Fruit fly (Drosophila melanogaster) whole organism, embryonic: ENCODE results near the gene MTPAP.
A peak's percentile ranks its signal among the peaks of the same experiment; 100 is the strongest.

Experiments used
- Awh ChIP-seq: fragments of 200-800 bp; sonication (Bioruptor generic); IDR thresholded peaks from 2 replicates; pipeline ENCODE4, ENCODE4 v1.3.6; 2022; ENCODE audit warnings: missing biosample characterization, missing genetic modification characterization
- CG10147 ChIP-seq: fragments of 200-800 bp; sonication (Bioruptor generic); optimal IDR thresholded peaks from 2 replicates; lab custom pipeline; 2019; ENCODE audit warnings: missing biosample characterization, mild to moderate bottlenecking, missing genetic modification characterization, moderate library complexity
- CG10209 ChIP-seq: fragments of 200-800 bp; sonication (Bioruptor generic); optimal IDR thresholded peaks from 3 replicates; lab custom pipeline; 2017; ENCODE audit warnings: missing biosample characterization, mild to moderate bottlenecking, missing genetic modification characterization, missing genetic modification reagents
- CG10321 ChIP-seq: fragments of 200-800 bp; sonication (Bioruptor generic); IDR thresholded peaks from 2 replicates; pipeline ENCODE4 v1.3.6; 2022; ENCODE audit warnings: missing biosample characterization, missing genetic modification characterization
- CG10366 ChIP-seq: fragments of 200-800 bp; sonication (Bioruptor generic); IDR thresholded peaks from 2 replicates; pipeline ENCODE4 v1.3.6; 2022; ENCODE audit warnings: missing biosample characterization, missing genetic modification characterization
- CG11696 ChIP-seq: fragments of 200-800 bp; sonication (Bioruptor generic); IDR thresholded peaks from 2 replicates; pipeline ENCODE4 v1.3.6; 2022; ENCODE audit warnings: missing biosample characterization, missing genetic modification characterization
- CG12104 ChIP-seq: fragments of 200-800 bp; sonication (Bioruptor generic); optimal IDR thresholded peaks from 3 replicates; lab custom pipeline; 2016; ENCODE audit warnings: missing biosample characterization, missing genetic modification characterization
- CG12659 ChIP-seq: fragments of 200-800 bp; sonication (Bioruptor generic); optimal IDR thresholded peaks from 3 replicates; lab custom pipeline; 2017; ENCODE audit warnings: mild to moderate bottlenecking, missing biosample characterization, missing genetic modification reagents, missing genetic modification characterization
- CG12769 ChIP-seq: fragments of 200-800 bp; sonication (Bioruptor generic); optimal IDR thresholded peaks from 2 replicates; lab custom pipeline; 2019; ENCODE audit warnings: missing biosample characterization, mild to moderate bottlenecking, missing genetic modification characterization, moderate library complexity
- CG12942 ChIP-seq: fragments of 200-800 bp; sonication (Bioruptor generic); optimal IDR thresholded peaks from 3 replicates; lab custom pipeline; 2016; ENCODE audit warnings: missing biosample characterization, missing genetic modification characterization
- CG13894 ChIP-seq: fragments of 200-800 bp; sonication (Bioruptor generic); optimal IDR thresholded peaks from 3 replicates; lab custom pipeline; 2018; ENCODE audit warnings: missing biosample characterization, mild to moderate bottlenecking, missing genetic modification characterization, moderate library complexity
- CG14667 ChIP-seq: fragments of 200-800 bp; sonication (Bioruptor generic); IDR thresholded peaks from 2 replicates; pipeline ENCODE4 v1.3.6; 2022; ENCODE audit warnings: missing biosample characterization, missing genetic modification characterization
- CG15514 ChIP-seq: fragments of 200-800 bp; sonication (Bioruptor generic); optimal IDR thresholded peaks from 3 replicates; lab custom pipeline; 2017; ENCODE audit warnings: missing biosample characterization, missing genetic modification characterization, mild to moderate bottlenecking, moderate library complexity, missing genetic modification reagents
- CG15601 ChIP-seq: fragments of 200-800 bp; sonication (Bioruptor generic); optimal IDR thresholded peaks from 3 replicates; lab custom pipeline; 2019; ENCODE audit warnings: missing biosample characterization, mild to moderate bottlenecking, missing genetic modification characterization, moderate library complexity
- CG16813 ChIP-seq: fragments of 200-800 bp; sonication (Bioruptor generic); IDR thresholded peaks from 3 replicates; pipeline ENCODE4 v1.3.6; 2022; ENCODE audit warnings: missing biosample characterization, missing genetic modification characterization; ENCODE audit not compliant: partially characterized antibody
- CG17328 ChIP-seq: fragments of 200-800 bp; sonication (Bioruptor generic); IDR thresholded peaks from 2 replicates; pipeline ENCODE4 v1.3.6; 2022; ENCODE audit warnings: missing biosample characterization, missing genetic modification characterization
- CG18764 ChIP-seq: fragments of 200-800 bp; sonication (Bioruptor generic); optimal IDR thresholded peaks from 3 replicates; lab custom pipeline; 2016; ENCODE audit warnings: missing biosample characterization, missing genetic modification characterization
- CG42726 ChIP-seq: fragments of 200-800 bp; sonication (Bioruptor generic); IDR thresholded peaks from 2 replicates; pipeline ENCODE4 v1.3.6; 2022; ENCODE audit warnings: missing biosample characterization, missing genetic modification characterization; ENCODE audit not compliant: partially characterized antibody
- CG4282 ChIP-seq: fragments of 200-800 bp; sonication (Bioruptor generic); optimal IDR thresholded peaks from 2 replicates; lab custom pipeline; 2016; ENCODE audit warnings: missing biosample characterization, missing genetic modification characterization
- CG6765 ChIP-seq: fragments of 200-800 bp; sonication (Bioruptor generic); optimal IDR thresholded peaks from 3 replicates; lab custom pipeline; 2017; ENCODE audit warnings: missing biosample characterization, mild to moderate bottlenecking, missing genetic modification characterization
- CG9437 ChIP-seq: fragments of 200-800 bp; sonication (Bioruptor generic); optimal IDR thresholded peaks from 2 replicates; lab custom pipeline; 2018; ENCODE audit warnings: missing biosample characterization, mild to moderate bottlenecking, missing genetic modification characterization
- CG9797 ChIP-seq: fragments of 200-800 bp; sonication (Bioruptor generic); optimal IDR thresholded peaks from 3 replicates; lab custom pipeline; 2018; ENCODE audit warnings: missing biosample characterization, mild to moderate bottlenecking, missing genetic modification characterization
- Doc2 ChIP-seq: fragments of 200-800 bp; sonication (Bioruptor generic); IDR thresholded peaks from 2 replicates; pipeline ENCODE4 v1.3.6; 2022; ENCODE audit warnings: missing biosample characterization, missing genetic modification characterization
- E2f2 ChIP-seq: fragments of 200-800 bp; sonication (Bioruptor generic); IDR thresholded peaks from 2 replicates; pipeline ENCODE4 v1.3.6; 2022; ENCODE audit warnings: missing biosample characterization, missing genetic modification characterization
- Eip74EF ChIP-seq, 2 experiments: fragments of 200-800 bp in 1 of 2; fragments of >200 bp in 1 of 2; sonication (Bioruptor generic) in 1 of 2; optimal IDR thresholded peaks; 2 replicates each; lab custom pipeline; 2017 to 2019; ENCODE audit warnings: missing biosample characterization in 2 of 2, missing genetic modification characterization in 2 of 2, mild to moderate bottlenecking in 1 of 2, moderate library complexity in 1 of 2
- Ets97D ChIP-seq: fragments of 200-800 bp; sonication (Bioruptor generic); optimal IDR thresholded peaks from 3 replicates; lab custom pipeline; 2016; ENCODE audit warnings: missing biosample characterization, missing genetic modification characterization
- Gsc ChIP-seq: fragments of 200-800 bp; sonication (Bioruptor generic); IDR thresholded peaks from 2 replicates; pipeline ENCODE4 v1.3.6; 2022; ENCODE audit warnings: missing biosample characterization, missing genetic modification characterization
- H15 ChIP-seq: fragments of 200-800 bp; sonication (Bioruptor generic); IDR thresholded peaks from 3 replicates; pipeline ENCODE4 v1.3.6; 2022; ENCODE audit warnings: missing biosample characterization, missing genetic modification characterization
- H2.0 ChIP-seq: fragments of 200-800 bp; sonication (Bioruptor generic); IDR thresholded peaks from 2 replicates; pipeline ENCODE4 v1.3.6; 2022; ENCODE audit warnings: missing biosample characterization, missing genetic modification characterization
- HLH3B ChIP-seq: fragments of 200-800 bp; sonication (Bioruptor generic); IDR thresholded peaks from 2 replicates; pipeline ENCODE4 v1.3.6; 2022; ENCODE audit warnings: missing biosample characterization, missing genetic modification characterization
- Meics ChIP-seq: fragments of 200-800 bp; sonication (Bioruptor generic); optimal IDR thresholded peaks from 2 replicates; lab custom pipeline; 2017; ENCODE audit warnings: missing biosample characterization, mild to moderate bottlenecking, missing genetic modification characterization
- Nf-YA ChIP-seq: fragments of 200-800 bp; sonication (Bioruptor generic); IDR thresholded peaks from 2 replicates; pipeline ENCODE4 v1.3.6; 2022; ENCODE audit warnings: missing biosample characterization, missing genetic modification characterization
- Rfx ChIP-seq: fragments of 200-800 bp; sonication (Bioruptor generic); IDR thresholded peaks from 2 replicates; pipeline ENCODE4 v1.3.6; 2022; ENCODE audit warnings: missing biosample characterization, missing genetic modification characterization
- ase ChIP-seq: fragments of 200-800 bp; sonication (Bioruptor generic); IDR thresholded peaks from 3 replicates; pipeline ENCODE4 v1.3.6; 2022; ENCODE audit warnings: missing biosample characterization, missing genetic modification characterization
- bbx ChIP-seq: fragments of 200-800 bp; sonication (Bioruptor generic); IDR thresholded peaks from 2 replicates; pipeline ENCODE4 v1.3.6; 2022; ENCODE audit warnings: missing biosample characterization, missing genetic modification characterization; ENCODE audit not compliant: partially characterized antibody
- cato ChIP-seq: fragments of 200-800 bp; sonication (Bioruptor generic); optimal IDR thresholded peaks from 2 replicates; lab custom pipeline; 2016; ENCODE audit warnings: missing biosample characterization, missing genetic modification characterization, borderline replicate concordance
- chinmo ChIP-seq: fragments of 200-800 bp; sonication (Bioruptor generic); IDR thresholded peaks from 4 replicates; pipeline ENCODE4 v1.3.6; 2022; ENCODE audit warnings: missing biosample characterization, missing genetic modification characterization; ENCODE audit not compliant: partially characterized antibody
- corto ChIP-seq: fragments of 200-800 bp; sonication (Bioruptor generic); optimal IDR thresholded peaks from 2 replicates; lab custom pipeline; 2016; ENCODE audit warnings: missing biosample characterization, mild to moderate bottlenecking, missing genetic modification characterization, moderate library complexity
- crc ChIP-seq: fragments of 200-800 bp; sonication (Bioruptor generic); optimal IDR thresholded peaks from 2 replicates; lab custom pipeline; 2016; ENCODE audit warnings: missing biosample characterization, missing genetic modification characterization
- dm ChIP-seq: fragments of 200-800 bp; sonication (Bioruptor generic); optimal IDR thresholded peaks from 3 replicates; lab custom pipeline; 2016; ENCODE audit warnings: missing biosample characterization, missing genetic modification characterization
- ems ChIP-seq: fragments of 200-800 bp; sonication (Bioruptor generic); optimal IDR thresholded peaks from 3 replicates; lab custom pipeline; 2016; ENCODE audit warnings: missing biosample characterization, missing genetic modification characterization
- her ChIP-seq: fragments of 200-800 bp; sonication (Bioruptor generic); optimal IDR thresholded peaks from 2 replicates; lab custom pipeline; 2016; ENCODE audit warnings: missing biosample characterization, missing genetic modification characterization
- insv ChIP-seq, 2 experiments: fragments of 200-800 bp; sonication (Bioruptor generic); optimal IDR thresholded peaks; 3 replicates each; lab custom pipeline; 2016 to 2018; ENCODE audit warnings: missing biosample characterization in 2 of 2, missing genetic modification characterization in 2 of 2
- kay ChIP-seq: fragments of 200-800 bp; sonication (Bioruptor generic); optimal IDR thresholded peaks from 2 replicates; lab custom pipeline; 2016; ENCODE audit warnings: missing biosample characterization, missing genetic modification characterization
- pho ChIP-seq: fragments of 200-800 bp; sonication (Bioruptor generic); optimal IDR thresholded peaks from 2 replicates; lab custom pipeline; 2016; ENCODE audit warnings: missing biosample characterization, missing genetic modification characterization
- pnt ChIP-seq: fragments of 200-800 bp; sonication (Bioruptor generic); optimal IDR thresholded peaks from 3 replicates; lab custom pipeline; 2016; ENCODE audit warnings: missing biosample characterization, missing genetic modification characterization
- sens-2 ChIP-seq: fragments of 200-800 bp; sonication (Bioruptor generic); IDR thresholded peaks from 2 replicates; pipeline ENCODE4 v1.3.6; 2022; ENCODE audit warnings: missing biosample characterization, missing genetic modification characterization
- tin ChIP-seq: fragments of 200-800 bp; sonication (Bioruptor generic); optimal IDR thresholded peaks from 3 replicates; lab custom pipeline; 2016; ENCODE audit warnings: missing biosample characterization, missing genetic modification characterization
- zen2 ChIP-seq: fragments of 200-800 bp; sonication (Bioruptor generic); IDR thresholded peaks from 3 replicates; pipeline ENCODE4 v1.3.6; 2022; ENCODE audit warnings: missing biosample characterization, missing genetic modification characterization; ENCODE audit not compliant: partially characterized antibody

MTPAP gene

dm6 chrX:1370104-1370802 lies 21.1 kb upstream of the MTPAP start, which contains the start of gene ssx (continued):
- TF ChIP-seq tin (GFP tag; lab: Kevin White, UChicago) (peak; percentile 45), insv (GFP tag; optimal IDR thresholded peaks at IDR 0.05; lab: Kevin White, UChicago) (no peak), CG13894 (no peak), CG10321 (GFP tag; lab: Robert Waterston, UW) (no peak), Meics (GFP tag; lab: Kevin White, UChicago) (no peak), CG17328 (peak; percentile 36; the same call in 1 of the 2 replicates), zen2 (GFP tag; lab: Robert Waterston, UW) (peak; percentile 70; the same call in 1 of the 3 replicates), chinmo (GFP tag; lab: Robert Waterston, UW) (peak; percentile 77; the same call in 1 of the 4 replicates), CG9437 (GFP tag; lab: Kevin White, UChicago) (peak; percentile 1), ems (GFP tag; lab: Kevin White, UChicago) (peak; percentile 17), pho (GFP tag; lab: Kevin White, UChicago) (peak; percentile 43), corto (GFP tag; lab: Kevin White, UChicago) (no peak), Gsc (no peak), Rfx (GFP tag; lab: Robert Waterston, UW) (peak; percentile 50), ase (GFP tag; lab: Robert Waterston, UW) (no peak; the same call in 2 of the 3 replicates), HLH3B (GFP tag; lab: Robert Waterston, UW) (peak; percentile 34; the same call in 1 of the 2 replicates), dm (GFP tag; lab: Kevin White, UChicago) (no peak), kay (GFP tag; lab: Kevin White, UChicago) (no peak), CG12942 (GFP tag; lab: Kevin White, UChicago) (peak; percentile 39), CG15514 (GFP tag; lab: Kevin White, UChicago) (peak; percentile 98), Ets97D (GFP tag; lab: Kevin White, UChicago) (peak; percentile 31), CG6765 (GFP tag; lab: Kevin White, UChicago) (no peak), Doc2 (no peak), bbx (peak; percentile 79), CG14667 (no peak), CG10366 (GFP tag; lab: Robert Waterston, UW) (peak; percentile 55), sens-2 (no peak), H2.0 (GFP tag; lab: Robert Waterston, UW) (0 out of 2 replicates have a peak, but pooled peaks have one; percentile 4), H15 (no peak), crc (no peak), CG4282 (GFP tag; lab: Kevin White, UChicago) (peak; percentile 2), CG18764 (GFP tag; lab: Kevin White, UChicago) (peak; percentile 24), CG10147 (GFP tag; lab: Kevin White, UChicago) (no peak), CG10209 (GFP tag; lab: Kevin White, UChicago) (no peak), CG11696 (GFP tag; lab: Robert Waterston, UW) (no peak), CG12769 (no peak), pnt (GFP tag; lab: Kevin White, UChicago) (peak; percentile 32), E2f2 (GFP tag; lab: Robert Waterston, UW) (peak; percentile 23), CG42726 (no peak), CG9797 (peak; percentile 30), CG16813 (GFP tag; lab: Robert Waterston, UW) (peak; percentile 85), her (GFP tag; lab: Kevin White, UChicago) (no peak), Nf-YA (GFP tag; lab: Robert Waterston, UW) (no peak), cato (GFP tag; lab: Kevin White, UChicago) (no peak), CG15601 (tag; lab: Kevin White, UChicago) (peak; percentile 58), Awh (0 out of 2 replicates have a peak, but pooled peaks have one; percentile 40), CG12659 (peak; percentile 70), CG12104 (no peak), Eip74EF (GFP tag; optimal IDR thresholded peaks at IDR 0.05; lab: Kevin White, UChicago) (no peak)
